Worm (Caenorhabditis elegans) whole organism, late embryonic: ENCODE data around the gene srh-82.

Experiments used
- K02D7.2 ChIP-seq: sonication (generic microtip); optimal IDR thresholded peaks from 2 replicates; lab custom pipeline; 2017; ENCODE audit warnings: mild to moderate bottlenecking, missing genetic modification characterization, missing compliant biosample characterization
- K09A11.1 ChIP-seq: sonication (generic microtip); optimal IDR thresholded peaks from 2 replicates; lab custom pipeline; 2017; ENCODE audit warnings: antibody characterized with exemption, mild to moderate bottlenecking, missing genetic modification characterization, missing compliant biosample characterization; ENCODE audit not compliant: insufficient read depth
- Y22D7AL.16 ChIP-seq: sonication (generic microtip); optimal IDR thresholded peaks from 2 replicates; lab custom pipeline; 2016; ENCODE audit warnings: missing genetic modification characterization, missing compliant biosample characterization
- ahr-1 ChIP-seq: sonication (generic microtip); optimal IDR thresholded peaks from 2 replicates; lab custom pipeline; 2016; ENCODE audit warnings: missing genetic modification characterization, missing compliant biosample characterization
- ama-1 ChIP-seq: fragments of 150-350 bp; optimal IDR thresholded peaks from 2 replicates; lab custom pipeline; 2014
- ceh-19 ChIP-seq: fragments of 200-800 bp; sonication (Bioruptor generic); optimal IDR thresholded peaks from 2 replicates; lab custom pipeline; 2018; ENCODE audit warnings: mild to moderate bottlenecking, missing genetic modification characterization, missing compliant biosample characterization
- ceh-24 ChIP-seq: sonication (generic microtip); optimal IDR thresholded peaks from 2 replicates; lab custom pipeline; 2016; ENCODE audit warnings: mild to moderate bottlenecking, missing genetic modification characterization, missing compliant biosample characterization
- ceh-31 ChIP-seq: sonication (generic microtip); optimal IDR thresholded peaks from 2 replicates; lab custom pipeline; 2016; ENCODE audit warnings: missing genetic modification characterization, missing compliant biosample characterization
- ceh-9 ChIP-seq: sonication (generic microtip); optimal IDR thresholded peaks from 2 replicates; lab custom pipeline; 2016; ENCODE audit warnings: mild to moderate bottlenecking, missing genetic modification characterization, inconsistent platforms, missing compliant biosample characterization
- che-1 ChIP-seq: sonication (generic microtip); optimal IDR thresholded peaks from 2 replicates; lab custom pipeline; 2016; ENCODE audit warnings: mild to moderate bottlenecking, missing genetic modification characterization, missing compliant biosample characterization
- elt-2 ChIP-seq: sonication (generic microtip); optimal IDR thresholded peaks from 2 replicates; lab custom pipeline; 2016; ENCODE audit warnings: missing genetic modification reagents, missing genetic modification characterization, missing compliant biosample characterization
- eyg-1 ChIP-seq: sonication (generic microtip); optimal IDR thresholded peaks from 2 replicates; lab custom pipeline; 2016; ENCODE audit warnings: missing genotype, missing genetic modification characterization, missing compliant biosample characterization
- fkh-10 ChIP-seq: fragments of 150-350 bp; optimal IDR thresholded peaks from 2 replicates; lab custom pipeline; 2014; ENCODE audit warnings: missing biosample characterization, missing genetic modification reagents, missing genetic modification characterization
- gmeb-2 ChIP-seq: sonication (generic microtip); optimal IDR thresholded peaks from 2 replicates; lab custom pipeline; 2016; ENCODE audit warnings: missing genetic modification characterization, inconsistent platforms, missing compliant biosample characterization
- hlh-13 ChIP-seq: fragments of 200-800 bp; sonication (Bioruptor generic); optimal IDR thresholded peaks from 2 replicates; lab custom pipeline; 2018; ENCODE audit warnings: mild to moderate bottlenecking, missing genetic modification characterization, missing compliant biosample characterization
- hlh-6 ChIP-seq: sonication (generic microtip); optimal IDR thresholded peaks from 2 replicates; lab custom pipeline; 2016; ENCODE audit warnings: missing genotype, missing genetic modification characterization, missing compliant biosample characterization
- hlh-8 ChIP-seq: sonication (generic microtip); optimal IDR thresholded peaks from 2 replicates; lab custom pipeline; 2016; ENCODE audit warnings: missing genotype, missing genetic modification characterization, missing compliant biosample characterization
- lim-6 ChIP-seq: sonication (generic microtip); optimal IDR thresholded peaks from 2 replicates; lab custom pipeline; 2016; ENCODE audit warnings: missing genetic modification characterization, missing compliant biosample characterization
- lin-11 ChIP-seq: fragments of 200-800 bp; sonication (Bioruptor generic); optimal IDR thresholded peaks from 2 replicates; lab custom pipeline; 2018; ENCODE audit warnings: mild to moderate bottlenecking, missing genetic modification characterization, missing compliant biosample characterization
- madf-2 ChIP-seq: sonication (generic microtip); optimal IDR thresholded peaks from 2 replicates; lab custom pipeline; 2017; ENCODE audit warnings: missing genetic modification characterization, missing compliant biosample characterization
- nfya-1 ChIP-seq: sonication (generic microtip); optimal IDR thresholded peaks from 2 replicates; lab custom pipeline; 2017; ENCODE audit warnings: missing genetic modification characterization, mild to moderate bottlenecking, missing compliant biosample characterization, antibody characterized with exemption, moderate library complexity
- nhr-11 ChIP-seq: fragments of 150-350 bp; optimal IDR thresholded peaks from 2 replicates; lab custom pipeline; 2014; ENCODE audit warnings: missing biosample characterization, missing genetic modification characterization
- nhr-232 ChIP-seq: sonication (generic microtip); optimal IDR thresholded peaks from 2 replicates; lab custom pipeline; 2016; ENCODE audit warnings: missing genetic modification characterization, missing compliant biosample characterization
- npax-4 ChIP-seq: sonication (generic microtip); optimal IDR thresholded peaks from 2 replicates; lab custom pipeline; 2016; ENCODE audit warnings: missing genetic modification characterization, missing compliant biosample characterization
- odd-2 ChIP-seq: sonication (generic microtip); optimal IDR thresholded peaks from 2 replicates; lab custom pipeline; 2017; ENCODE audit warnings: antibody characterized with exemption, mild to moderate bottlenecking, missing genetic modification characterization, missing compliant biosample characterization
- pat-9 ChIP-seq: fragments of 200-800 bp; sonication (Bioruptor generic); optimal IDR thresholded peaks from 2 replicates; lab custom pipeline; 2018; ENCODE audit warnings: mild to moderate bottlenecking, missing genetic modification characterization, moderate library complexity, missing compliant biosample characterization
- pax-1 ChIP-seq: fragments of 150-350 bp; optimal IDR thresholded peaks from 2 replicates; lab custom pipeline; 2014; ENCODE audit warnings: missing biosample characterization, missing genetic modification characterization
- pha-4 ChIP-seq: fragments of 150-350 bp; optimal IDR thresholded peaks from 2 replicates; lab custom pipeline; 2018; ENCODE audit warnings: missing biosample characterization, missing genetic modification reagents, missing genetic modification characterization
- pqm-1 ChIP-seq: sonication (generic microtip); optimal IDR thresholded peaks from 2 replicates; lab custom pipeline; 2016; ENCODE audit warnings: missing genetic modification characterization, missing compliant biosample characterization
- pros-1 ChIP-seq: fragments of 150-350 bp; optimal IDR thresholded peaks from 2 replicates; lab custom pipeline; 2014; ENCODE audit warnings: missing biosample characterization, missing genetic modification reagents, missing genetic modification characterization
- rnt-1 ChIP-seq: sonication (generic microtip); optimal IDR thresholded peaks from 2 replicates; lab custom pipeline; 2016; ENCODE audit warnings: missing genetic modification characterization, missing compliant biosample characterization
- sox-2 ChIP-seq: fragments of 200-800 bp; sonication (Bioruptor generic); IDR thresholded peaks from 2 replicates; pipeline ENCODE4 v1.3.6; 2022; ENCODE audit warnings: missing genetic modification reagents, missing genetic modification characterization, missing compliant biosample characterization
- sox-4 ChIP-seq: sonication (generic microtip); optimal IDR thresholded peaks from 2 replicates; lab custom pipeline; 2017; ENCODE audit warnings: mild to moderate bottlenecking, missing genetic modification characterization, inconsistent platforms, missing compliant biosample characterization
- syd-9 ChIP-seq: sonication (generic microtip); optimal IDR thresholded peaks from 2 replicates; lab custom pipeline; 2016; ENCODE audit warnings: mild to moderate bottlenecking, missing genetic modification characterization, moderate library complexity, missing compliant biosample characterization
- tbx-2 ChIP-seq: sonication (generic microtip); optimal IDR thresholded peaks from 2 replicates; lab custom pipeline; 2016; ENCODE audit warnings: missing genetic modification characterization, missing compliant biosample characterization
- ttx-3 ChIP-seq: sonication (generic microtip); optimal IDR thresholded peaks from 2 replicates; lab custom pipeline; 2016; ENCODE audit warnings: missing genetic modification reagents, missing genetic modification characterization, missing compliant biosample characterization
- unc-3 ChIP-seq, 2 experiments: fragments of 200-800 bp in 1 of 2; sonication (Bioruptor generic) in 1 of 2; sonication (generic microtip) in 1 of 2; conservative IDR thresholded peaks in 1 of 2; optimal IDR thresholded peaks in 1 of 2; 2 replicates each; pipeline versions ENCODE4 v1.3.6 to Lab custom; 2016 to 2022; ENCODE audit warnings: missing compliant biosample characterization in 2 of 2, missing genetic modification characterization in 2 of 2, missing genetic modification reagents in 1 of 2
- unc-42 ChIP-seq: sonication (generic microtip); optimal IDR thresholded peaks from 2 replicates; lab custom pipeline; 2016; ENCODE audit warnings: missing genotype, missing genetic modification characterization, missing compliant biosample characterization

srh-82 gene

DNA sequence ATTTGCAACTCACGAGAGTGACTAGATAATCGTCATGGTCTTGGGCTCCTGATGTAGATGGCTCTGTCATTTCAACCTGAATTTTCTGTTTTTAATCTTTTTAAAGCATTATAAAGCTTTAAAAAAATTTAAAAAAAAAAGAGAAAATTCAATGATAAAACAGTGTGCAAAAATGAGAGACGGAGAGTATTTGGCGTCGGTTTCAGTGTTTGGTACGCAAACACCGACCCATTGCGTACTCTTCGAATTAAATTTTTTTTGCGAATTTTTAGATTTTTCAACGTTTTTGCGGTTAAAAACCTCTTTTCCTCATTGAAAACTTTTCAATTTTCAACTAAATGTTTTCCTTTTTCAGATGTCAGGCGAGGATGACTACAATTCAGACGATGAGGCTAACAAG lies 17.0 kb upstream of the srh-82 start, which contains the start of the genes W03F9.2 and sftb-2 (continued):
- no peak for TF ChIP-seq pha-4 (tag; lab: Kevin White, UChicago)

DNA sequence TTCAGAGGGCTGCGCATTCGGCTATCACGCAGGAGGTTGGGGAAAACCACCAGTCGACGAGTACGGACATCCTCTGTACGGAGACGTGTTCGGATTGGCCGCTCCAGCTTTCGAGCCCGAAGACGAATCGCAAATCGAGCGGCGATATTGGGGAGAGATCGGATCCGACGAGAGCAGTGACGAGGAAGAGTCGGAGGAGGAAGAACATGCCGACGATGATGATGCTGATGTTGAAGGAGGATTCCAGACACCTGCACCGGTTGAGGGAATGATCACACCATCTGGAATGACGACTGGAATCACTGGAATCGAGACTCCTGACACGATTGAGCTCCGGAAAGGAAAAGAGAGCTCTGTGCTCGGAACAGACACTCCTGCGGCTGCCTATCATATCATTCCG lies 14.7 kb upstream of the srh-82 start:
- TF ChIP-seq pax-1 (no peak), eyg-1 (tag; lab: Kevin White, UChicago) (no peak), ceh-9 (no peak), sox-2 (GFP tag; lab: Robert Waterston, UW) (no peak), syd-9 (no peak), unc-3 (GFP tag; conservative IDR thresholded peaks at IDR 0.05; lab: Robert Waterston, UW) (no peak), unc-3 (tag; optimal IDR thresholded peaks at IDR 0.05; lab: Kevin White, UChicago) (no peak), rnt-1 (no peak), npax-4 (no peak), pqm-1 (tag; lab: Kevin White, UChicago) (no peak), hlh-8 (tag; lab: Kevin White, UChicago) (no peak), K09A11.1 (tag; lab: Kevin White, UChicago) (no peak), nhr-232 (tag; lab: Kevin White, UChicago) (no peak)

DNA sequence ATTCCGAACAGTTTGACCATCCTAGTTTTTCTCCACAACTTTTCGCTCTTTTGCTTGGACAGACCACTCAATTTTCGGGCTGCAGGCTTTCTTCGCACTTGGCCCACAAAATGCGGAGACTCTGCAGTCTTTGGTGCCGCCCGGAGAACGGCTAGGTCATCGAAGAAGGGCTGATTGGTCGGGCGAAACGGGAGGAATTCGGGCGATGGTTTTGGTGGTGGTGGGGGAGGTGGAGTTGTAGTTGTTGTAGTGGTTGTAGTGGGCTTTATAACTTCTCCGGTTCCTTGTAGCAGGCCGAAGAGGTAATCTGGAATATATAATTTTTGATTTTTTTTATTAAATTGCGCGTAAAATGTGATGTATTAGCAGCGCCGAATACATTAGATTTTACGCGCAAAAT lies 7.2 kb upstream of the srh-82 start:
- TF ChIP-seq madf-2 (tag; lab: Kevin White, UChicago) = no peak
- no peak for TF ChIP-seq unc-42
- TF ChIP-seq rnt-1 = no peak
- no peak for TF ChIP-seq hlh-8 (tag; lab: Kevin White, UChicago)

DNA sequence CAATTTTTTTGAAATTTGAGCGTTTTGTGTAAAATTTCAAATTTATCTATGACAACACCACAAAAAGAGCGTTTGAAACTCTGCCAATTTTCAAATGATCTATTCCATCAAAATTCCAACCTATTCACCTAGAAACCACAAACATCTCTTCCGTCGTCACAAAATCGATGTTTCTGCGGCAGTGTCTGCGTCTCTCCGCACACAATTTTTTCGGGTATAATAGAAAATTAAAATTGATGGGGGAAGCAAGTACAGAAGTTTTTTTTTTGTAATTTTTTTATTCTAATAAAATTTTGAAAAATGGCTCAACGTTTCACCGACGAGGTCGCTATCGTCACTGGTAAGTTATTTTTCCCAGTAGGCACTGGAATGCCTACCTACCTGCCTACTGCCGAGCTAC lies 6.3 kb upstream of the srh-82 start, which contains the start of gene W03F9.9:
W03F9.9 (plus strand) TSS at position 301 of the 400 bp plus-strand sequence.
- TF ChIP-seq elt-2 (tag; lab: Kevin White, UChicago) (no peak), lim-6 (tag; lab: Kevin White, UChicago) (no peak), ceh-24 (tag; lab: Kevin White, UChicago) (no peak), eyg-1 (tag; lab: Kevin White, UChicago) (no peak), nhr-11 (tag; lab: Kevin White, UChicago) (no peak), sox-4 (no peak), che-1 (tag; lab: Kevin White, UChicago) (no peak), ttx-3 (tag; lab: Kevin White, UChicago) (no peak), gmeb-2 (no peak), rnt-1 (no peak), odd-2 (tag; lab: Kevin White, UChicago) (no peak), pax-1 (no peak), fkh-10 (GFP tag; lab: Kevin White, UChicago) (no peak), tbx-2 (tag; lab: Kevin White, UChicago) (no peak), ceh-19 (GFP tag; lab: Kevin White, UChicago) (no peak), hlh-13 (GFP tag; lab: Kevin White, UChicago) (no peak), pat-9 (tag; lab: Kevin White, UChicago) (no peak), ama-1 (lab: Kevin White, UChicago) (no peak), ceh-31 (tag; lab: Kevin White, UChicago) (no peak), unc-3 (GFP tag; conservative IDR thresholded peaks at IDR 0.05; lab: Robert Waterston, UW) (no peak), unc-3 (tag; optimal IDR thresholded peaks at IDR 0.05; lab: Kevin White, UChicago) (no peak)

DNA sequence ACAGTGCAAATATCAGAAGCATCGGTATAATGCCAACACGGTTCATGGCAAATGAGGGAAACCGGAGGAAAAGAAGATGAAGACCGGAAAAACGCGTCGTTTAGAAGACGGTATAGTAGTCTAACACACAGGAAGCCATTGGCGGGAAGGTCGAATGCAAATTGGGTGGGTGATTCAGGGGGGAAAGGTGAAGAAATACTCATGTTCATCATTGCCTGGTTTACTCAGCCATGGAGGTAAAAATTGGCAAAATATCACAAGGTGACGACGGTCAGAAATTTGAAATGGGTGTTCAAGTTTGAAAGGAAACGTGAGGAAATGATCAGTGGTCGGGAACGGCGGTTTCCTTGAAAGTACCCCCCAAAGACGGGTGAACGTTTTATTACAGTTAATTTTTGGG lies 3.6 kb upstream of the srh-82 start, which contains the start of gene W03F9.11:
W03F9.11 (minus strand) TSS at position 101 of the 400 bp plus-strand sequence.
- TF ChIP-seq ahr-1 (tag; lab: Kevin White, UChicago) (no peak), pros-1 (no peak), K02D7.2 (tag; lab: Kevin White, UChicago) (no peak), Y22D7AL.16 (tag; lab: Kevin White, UChicago) (no peak), odd-2 (tag; lab: Kevin White, UChicago) (no peak), lin-11 (tag; lab: Kevin White, UChicago) (no peak), ttx-3 (tag; lab: Kevin White, UChicago) (no peak), eyg-1 (tag; lab: Kevin White, UChicago) (no peak), hlh-6 (tag; lab: Kevin White, UChicago) (no peak), nfya-1 (tag; lab: Kevin White, UChicago) (no peak), nhr-11 (tag; lab: Kevin White, UChicago) (no peak), pha-4 (tag; lab: Kevin White, UChicago) (no peak), ceh-31 (tag; lab: Kevin White, UChicago) (no peak)
